Fruit fly (Drosophila melanogaster) whole organism, adult: ENCODE measurements around the gene Tango6.

Experiments
- CG11617 ChIP-seq: fragments of 200-800 bp; sonication (Bioruptor generic); optimal IDR thresholded peaks from 2 replicates; lab custom pipeline; 2017; ENCODE audit warnings: mild to moderate bottlenecking, missing biosample characterization, missing genetic modification reagents, missing genetic modification characterization
- CG12768 ChIP-seq: fragments of 200-800 bp; sonication (Bioruptor generic); optimal IDR thresholded peaks from 2 replicates; lab custom pipeline; 2017; ENCODE audit warnings: missing biosample characterization, missing genetic modification characterization, mild to moderate bottlenecking, moderate library complexity, missing genetic modification reagents
- CG14711 ChIP-seq: fragments of 200-800 bp; sonication (Bioruptor generic); optimal IDR thresholded peaks from 2 replicates; lab custom pipeline; 2018; ENCODE audit warnings: missing biosample characterization, mild to moderate bottlenecking, missing genetic modification characterization, moderate library complexity
- CG1620 ChIP-seq: fragments of 200-800 bp; sonication (Bioruptor generic); optimal IDR thresholded peaks from 2 replicates; lab custom pipeline; 2016; ENCODE audit warnings: missing biosample characterization, missing genetic modification characterization
- CG33017 ChIP-seq: fragments of 200-800 bp; sonication (Bioruptor generic); optimal IDR thresholded peaks from 2 replicates; lab custom pipeline; 2018; ENCODE audit warnings: missing biosample characterization, mild to moderate bottlenecking, missing genetic modification characterization, moderate library complexity
- CG5204 ChIP-seq: fragments of 200-800 bp; sonication (Bioruptor generic); optimal IDR thresholded peaks from 2 replicates; lab custom pipeline; 2016; ENCODE audit warnings: missing biosample characterization, missing genetic modification characterization
- CG7045 ChIP-seq: fragments of 200-800 bp; sonication (Bioruptor generic); optimal IDR thresholded peaks from 2 replicates; lab custom pipeline; 2017; ENCODE audit warnings: missing biosample characterization, mild to moderate bottlenecking, missing genetic modification characterization
- CG7101 ChIP-seq: fragments of 200-800 bp; sonication (Bioruptor generic); optimal IDR thresholded peaks from 2 replicates; lab custom pipeline; 2018; ENCODE audit warnings: missing biosample characterization, mild to moderate bottlenecking, missing genetic modification characterization, moderate library complexity
- Clk ChIP-seq: fragments of 200-800 bp; sonication (Bioruptor generic); optimal IDR thresholded peaks from 2 replicates; lab custom pipeline; 2017; ENCODE audit warnings: missing biosample characterization, missing genetic modification characterization
- Crg-1 ChIP-seq: fragments of 200-800 bp; sonication (Bioruptor generic); optimal IDR thresholded peaks from 2 replicates; lab custom pipeline; 2016; ENCODE audit warnings: missing biosample characterization, missing genetic modification characterization
- Hr96 ChIP-seq: fragments of 200-800 bp; sonication (Bioruptor generic); optimal IDR thresholded peaks from 2 replicates; lab custom pipeline; 2016; ENCODE audit warnings: missing biosample characterization, missing genetic modification characterization
- Mnt ChIP-seq: fragments of 200-800 bp; sonication (Bioruptor generic); optimal IDR thresholded peaks from 2 replicates; lab custom pipeline; 2016; ENCODE audit warnings: missing biosample characterization, mild to moderate bottlenecking, missing genetic modification characterization
- bab1 ChIP-seq: fragments of 200-800 bp; sonication (Bioruptor generic); optimal IDR thresholded peaks from 3 replicates; lab custom pipeline; 2019; ENCODE audit warnings: missing biosample characterization, mild to moderate bottlenecking, missing genetic modification characterization, moderate library complexity
- cic ChIP-seq: fragments of 200-800 bp; sonication (Bioruptor generic); optimal IDR thresholded peaks from 2 replicates; lab custom pipeline; 2017; ENCODE audit warnings: missing biosample characterization, mild to moderate bottlenecking, missing genetic modification characterization, moderate library complexity
- cnc ChIP-seq, 2 experiments: fragments of >200 bp; optimal IDR thresholded peaks; 2 replicates each; lab custom pipeline; 2017
- kay ChIP-seq: fragments of 200-800 bp; sonication (Bioruptor generic); peaks from one replicate; lab custom pipeline; 2016; ENCODE audit warnings: missing biosample characterization, missing genetic modification characterization, borderline replicate concordance
- ovo ChIP-seq: fragments of 200-800 bp; sonication (Bioruptor generic); optimal IDR thresholded peaks from 2 replicates; lab custom pipeline; 2016; ENCODE audit warnings: missing biosample characterization, missing genetic modification characterization
- pad ChIP-seq: fragments of 200-800 bp; sonication (Bioruptor generic); optimal IDR thresholded peaks from 3 replicates; lab custom pipeline; 2017; ENCODE audit warnings: missing biosample characterization, missing genetic modification characterization, mild to moderate bottlenecking, moderate library complexity, missing genetic modification reagents
- tj ChIP-seq: fragments of 200-800 bp; sonication (Bioruptor generic); optimal IDR thresholded peaks from 3 replicates; lab custom pipeline; 2017; ENCODE audit warnings: missing biosample characterization, mild to moderate bottlenecking, missing genetic modification characterization, moderate library complexity
- toe ChIP-seq: fragments of 200-800 bp; sonication (Bioruptor generic); optimal IDR thresholded peaks from 2 replicates; lab custom pipeline; 2016; ENCODE audit warnings: missing biosample characterization, missing genetic modification characterization

The Tango6 gene

dm6 chr2L:18986125-18986498 is 17.3 kb downstream of the Tango6 start:
- TF ChIP-seq bab1 (GFP tag; lab: Kevin White, UChicago) (no peak), Mnt (GFP tag; lab: Kevin White, UChicago) (no peak), CG1620 (no peak), CG7101 (tag; lab: Kevin White, UChicago) (no peak), CG11617 (no peak), tj (GFP tag; lab: Kevin White, UChicago) (no peak), Crg-1 (GFP tag; lab: Kevin White, UChicago) (no peak), CG5204 (GFP tag; lab: Kevin White, UChicago) (no peak), cic (no peak), CG12768 (GFP tag; lab: Kevin White, UChicago) (no peak), CG33017 (no peak), CG7045 (GFP tag; lab: Kevin White, UChicago) (no peak), pad (GFP tag; lab: Kevin White, UChicago) (no peak)

dm6 chr2L:18987078-18987895 is 18.5 kb downstream of the Tango6 start, which contains the start of the genes Swip-1 and EMC5:
Swip-1 (minus strand) TSS chr2L:18987280.
EMC5 (plus strand) TSS chr2L:18987707.
- TF ChIP-seq CG11617 = peak; percentile 65
- TF ChIP-seq CG7101 (tag; lab: Kevin White, UChicago) = peak; percentile 74
- peak; percentile 29 for TF ChIP-seq bab1 (GFP tag; lab: Kevin White, UChicago)
- peak; percentile 48 for TF ChIP-seq toe (GFP tag; lab: Kevin White, UChicago)
- peak; percentile 29 for TF ChIP-seq CG33017
- TF ChIP-seq ovo (GFP tag; lab: Kevin White, UChicago) = peak; percentile 36
- no peak for TF ChIP-seq Hr96 (GFP tag; lab: Kevin White, UChicago)
- peak; percentile 22 for TF ChIP-seq Mnt (GFP tag; lab: Kevin White, UChicago)
- TF ChIP-seq CG1620 = peak; percentile 8
- TF ChIP-seq tj (GFP tag; lab: Kevin White, UChicago) = peak; percentile 57
- TF ChIP-seq pad (GFP tag; lab: Kevin White, UChicago) = peak; percentile 26
- TF ChIP-seq kay (GFP tag; lab: Kevin White, UChicago) = no peak
- no peak for TF ChIP-seq Clk (GFP tag; lab: Kevin White, UChicago)
- TF ChIP-seq Crg-1 (GFP tag; lab: Kevin White, UChicago) = no peak
- no peak for TF ChIP-seq CG12768 (GFP tag; lab: Kevin White, UChicago)
- peak; percentile 92 for TF ChIP-seq CG14711 (tag; lab: Kevin White, UChicago)
- TF ChIP-seq CG5204 (GFP tag; lab: Kevin White, UChicago) = no peak
- TF ChIP-seq cic = no peak
- TF ChIP-seq cnc (optimal IDR thresholded peaks at IDR 0.05; lab: Kevin White, UChicago) = no peak
- peak; percentile 2 for TF ChIP-seq CG7045 (GFP tag; lab: Kevin White, UChicago)

DNA sequence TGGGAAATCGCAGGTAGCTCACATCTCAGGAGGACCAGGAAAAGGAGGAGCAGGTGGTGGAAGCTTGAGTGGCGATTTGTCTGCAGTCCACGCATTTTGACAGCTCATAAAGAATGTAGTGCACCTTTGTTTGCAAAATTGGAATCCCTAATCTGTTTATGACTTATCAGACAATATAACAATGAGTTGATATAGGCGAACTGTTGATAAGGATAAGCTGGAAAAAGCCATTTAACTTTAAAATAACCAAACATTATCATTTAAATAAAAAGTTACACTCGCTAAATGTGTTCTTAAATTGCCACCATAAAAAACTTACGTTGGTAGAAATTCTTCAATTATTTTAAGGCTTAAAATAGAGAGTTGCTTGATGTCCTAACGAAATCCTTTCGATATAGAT is 21.3 kb downstream of the Tango6 start, which contains the start of gene CG15170:
CG15170 (minus strand) TSS at position 101 of the 400 bp plus-strand sequence.
- TF ChIP-seq tj (GFP tag; lab: Kevin White, UChicago) (no peak), kay (GFP tag; lab: Kevin White, UChicago) (no peak), ovo (GFP tag; lab: Kevin White, UChicago) (no peak), cnc (optimal IDR thresholded peaks at IDR 0.05; lab: Kevin White, UChicago) (no peak), CG5204 (GFP tag; lab: Kevin White, UChicago) (no peak), CG11617 (no peak), Crg-1 (GFP tag; lab: Kevin White, UChicago) (no peak), Mnt (GFP tag; lab: Kevin White, UChicago) (no peak), cic (no peak), bab1 (GFP tag; lab: Kevin White, UChicago) (no peak), CG7045 (GFP tag; lab: Kevin White, UChicago) (no peak), pad (GFP tag; lab: Kevin White, UChicago) (no peak), Clk (GFP tag; lab: Kevin White, UChicago) (no peak), CG33017 (no peak), CG7101 (tag; lab: Kevin White, UChicago) (no peak), CG14711 (tag; lab: Kevin White, UChicago) (no peak), CG1620 (no peak)

DNA sequence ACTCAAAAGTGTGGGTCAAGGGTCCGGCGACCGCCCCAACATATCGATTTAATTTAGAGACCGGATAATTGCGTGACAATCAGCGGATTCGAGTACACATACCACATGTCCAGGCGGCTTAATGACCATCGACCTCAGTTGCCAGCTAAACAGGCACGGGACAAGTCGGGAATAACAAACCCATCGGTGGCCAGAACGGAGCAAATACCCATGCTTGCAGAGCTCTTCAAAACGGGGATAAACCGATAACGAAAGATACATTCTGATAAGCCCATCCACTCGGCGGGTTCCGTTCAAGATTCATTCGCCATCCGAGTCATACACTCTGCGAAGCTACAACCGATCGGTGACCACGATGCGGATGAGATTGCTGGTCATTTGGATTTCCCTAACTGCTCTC is 21.9 kb downstream of the Tango6 start, which contains the start of gene CG15169:
CG15169 (plus strand) TSS at position 301 of the 400 bp plus-strand sequence.
- TF ChIP-seq Crg-1 (GFP tag; lab: Kevin White, UChicago) = no peak
- TF ChIP-seq cic = no peak
- TF ChIP-seq CG1620 = no peak
- TF ChIP-seq CG11617 = no peak

DNA sequence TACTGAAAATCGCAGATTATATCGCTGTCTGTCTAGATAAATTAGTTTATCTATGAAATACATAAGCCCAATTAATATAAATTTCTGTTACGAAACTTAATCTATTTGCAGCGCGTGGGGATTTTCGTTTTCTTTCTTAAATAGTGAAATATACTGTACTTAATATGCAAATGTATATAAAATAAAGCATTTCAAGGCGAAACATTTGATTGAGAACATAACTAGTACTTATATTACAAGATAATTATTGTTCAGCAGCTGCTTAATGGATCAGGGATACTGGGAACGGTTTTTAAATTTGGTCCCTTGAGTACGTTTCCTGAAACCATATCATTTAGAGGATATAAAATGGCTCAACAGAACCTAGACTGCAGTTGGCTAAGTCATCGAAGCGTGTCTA is 23.4 kb downstream of the Tango6 start, which contains the start of gene CG46465:
CG46465 (plus strand) TSS at position 301 of the 400 bp plus-strand sequence.
- no peak for TF ChIP-seq Clk (GFP tag; lab: Kevin White, UChicago)
- TF ChIP-seq kay (GFP tag; lab: Kevin White, UChicago) = peak; percentile 87

DNA sequence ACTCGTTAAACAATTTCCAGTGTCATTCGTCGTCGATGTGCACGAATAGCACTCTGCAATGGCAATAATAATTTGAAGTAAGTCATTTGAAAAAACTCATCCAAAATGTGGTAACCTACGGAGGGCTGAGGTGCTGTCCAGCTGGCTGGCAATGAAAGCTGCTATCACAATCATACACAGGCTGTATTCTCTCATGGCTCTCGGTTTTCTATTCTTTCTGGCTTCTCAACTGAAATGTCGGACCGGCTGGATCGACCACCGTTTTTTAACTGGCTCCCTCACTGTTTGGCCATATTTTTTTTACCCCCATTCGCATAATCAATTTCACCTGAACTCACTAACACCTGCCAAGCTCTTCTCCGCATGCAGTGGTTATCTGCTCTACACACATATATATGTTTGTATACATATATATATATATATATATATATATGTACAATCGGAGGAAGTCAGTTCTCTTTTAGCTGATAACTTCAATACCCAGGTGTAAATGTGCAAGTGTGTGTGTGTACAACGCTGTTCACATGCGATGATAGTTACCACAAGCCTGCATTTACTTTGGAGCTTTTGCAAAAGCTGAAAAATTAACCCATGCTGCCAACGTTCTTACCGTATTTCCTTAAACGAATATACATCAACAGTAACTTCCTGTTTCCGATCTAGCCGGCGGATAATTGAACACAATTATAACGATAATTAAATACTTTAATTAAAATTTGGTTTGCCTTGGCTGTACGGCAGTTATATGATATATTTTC is 27.0 kb downstream of the Tango6 start, which contains the start of gene CG10650:
CG10650 (minus strand) TSS at position 275 of the 758 bp plus-strand sequence.
- TF ChIP-seq CG1620 = no peak
- TF ChIP-seq CG11617 = no peak
- TF ChIP-seq Crg-1 (GFP tag; lab: Kevin White, UChicago) = no peak
- TF ChIP-seq pad (GFP tag; lab: Kevin White, UChicago) = no peak
- TF ChIP-seq cic = peak; percentile 79
- TF ChIP-seq CG5204 (GFP tag; lab: Kevin White, UChicago) = no peak
- no peak for TF ChIP-seq bab1 (GFP tag; lab: Kevin White, UChicago)
- TF ChIP-seq CG12768 (GFP tag; lab: Kevin White, UChicago) = no peak
- no peak for TF ChIP-seq CG33017
- TF ChIP-seq CG7101 (tag; lab: Kevin White, UChicago) = no peak
- TF ChIP-seq kay (GFP tag; lab: Kevin White, UChicago) = peak; percentile 92
- TF ChIP-seq Mnt (GFP tag; lab: Kevin White, UChicago) = peak; percentile 48
